Fruit fly (Drosophila melanogaster) whole organism, embryonic: Measurements from ENCODE around the gene mbt.

Source experiments
- CG12219 ChIP-seq: fragments of 200-800 bp; sonication (Bioruptor generic); optimal IDR thresholded peaks from 3 replicates; lab custom pipeline; 2018; ENCODE audit warnings: missing biosample characterization, mild to moderate bottlenecking, missing genetic modification characterization
- CG2712 ChIP-seq: fragments of 200-800 bp; optimal IDR thresholded peaks from 3 replicates; lab custom pipeline; 2019; ENCODE audit warnings: missing biosample characterization, mild to moderate bottlenecking, missing genetic modification characterization, moderate library complexity
- CG6854 ChIP-seq: fragments of 200-800 bp; sonication (Bioruptor generic); optimal IDR thresholded peaks from 3 replicates; lab custom pipeline; 2017; ENCODE audit warnings: missing biosample characterization, mild to moderate bottlenecking, missing genetic modification characterization
- Dll ChIP-seq: fragments of 200-800 bp; sonication (Bioruptor generic); IDR thresholded peaks from 4 replicates; pipeline ENCODE4 v1.3.6; 2022; ENCODE audit warnings: missing biosample characterization, missing genetic modification characterization; ENCODE audit not compliant: partially characterized antibody
- Fer1 ChIP-seq: fragments of 200-800 bp; sonication (Bioruptor generic); optimal IDR thresholded peaks from 2 replicates; lab custom pipeline; 2017; ENCODE audit warnings: missing biosample characterization, mild to moderate bottlenecking, missing genetic modification characterization
- Gug ChIP-seq: fragments of 200-800 bp; sonication (Bioruptor generic); IDR thresholded peaks from 4 replicates; pipeline ENCODE4 v1.3.6; 2022; ENCODE audit warnings: missing biosample characterization, missing genetic modification characterization
- Hsf ChIP-seq: fragments of 200-800 bp; sonication (Bioruptor generic); optimal IDR thresholded peaks from 3 replicates; lab custom pipeline; 2016; ENCODE audit warnings: missing biosample characterization, missing genetic modification characterization
- cg ChIP-seq: fragments of 200-800 bp; sonication (Bioruptor generic); optimal IDR thresholded peaks from 3 replicates; lab custom pipeline; 2019; ENCODE audit warnings: missing biosample characterization, mild to moderate bottlenecking, missing genetic modification characterization, moderate library complexity
- lmd ChIP-seq: fragments of 200-800 bp; sonication (Bioruptor generic); IDR thresholded peaks from 2 replicates; pipeline ENCODE4 v1.3.6; 2022; ENCODE audit warnings: missing biosample characterization, missing genetic modification characterization
- stwl ChIP-seq: fragments of 200-800 bp; sonication (Bioruptor generic); optimal IDR thresholded peaks from 3 replicates; lab custom pipeline; 2018; ENCODE audit warnings: missing biosample characterization, mild to moderate bottlenecking, missing genetic modification characterization, moderate library complexity
- unc-4 ChIP-seq: fragments of 200-800 bp; sonication (Bioruptor generic); IDR thresholded peaks from 2 replicates; pipeline ENCODE4 v1.3.6; 2022; ENCODE audit warnings: missing biosample characterization, missing genetic modification characterization; ENCODE audit not compliant: partially characterized antibody

DNA sequence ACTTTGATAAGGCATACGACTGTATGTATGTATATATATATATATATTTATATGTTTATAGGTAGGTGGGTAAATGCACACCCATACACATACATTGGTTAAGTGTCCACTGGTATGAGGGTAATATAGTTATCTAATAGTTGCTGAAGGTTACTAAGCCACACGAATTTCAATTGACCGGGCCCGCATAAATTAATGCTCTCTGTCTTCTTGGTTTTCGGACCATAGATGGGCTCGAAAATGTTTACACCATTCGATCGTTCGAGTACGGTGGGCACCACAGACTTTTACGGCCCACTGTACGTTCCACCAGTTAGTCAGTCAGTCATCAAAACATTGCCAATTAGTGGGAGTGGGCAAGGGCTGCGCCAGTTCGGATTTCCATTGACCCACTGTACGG, 15.1 kb upstream of the mbt start:
- TF ChIP-seq Fer1 (GFP tag; lab: Kevin White, UChicago) (no peak), CG6854 (GFP tag; lab: Kevin White, UChicago) (no peak), CG2712 (tag; lab: Kevin White, UChicago) (no peak), Hsf (no peak), Dll (no peak), Gug (no peak), cg (GFP tag; lab: Kevin White, UChicago) (no peak), stwl (tag; lab: Kevin White, UChicago) (no peak), unc-4 (GFP tag; lab: Robert Waterston, UW) (no peak), lmd (no peak), CG12219 (GFP tag; lab: Kevin White, UChicago) (no peak)
